Fruit fly (Drosophila melanogaster) whole organism, embryonic: Measurements from ENCODE around the gene Tengl1.

Source experiments
- Atf3 ChIP-seq: fragments of 200-800 bp; sonication (Bioruptor generic); optimal IDR thresholded peaks from 3 replicates; lab custom pipeline; 2016; ENCODE audit warnings: missing biosample characterization, missing genetic modification characterization
- Bdp1 ChIP-seq: fragments of 200-800 bp; sonication (Bioruptor generic); optimal IDR thresholded peaks from 3 replicates; lab custom pipeline; 2016; ENCODE audit warnings: missing biosample characterization, missing genetic modification characterization
- C15 ChIP-seq: fragments of 200-800 bp; sonication (Bioruptor generic); IDR thresholded peaks from 3 replicates; pipeline ENCODE4 v1.3.6; 2022; ENCODE audit warnings: missing biosample characterization, missing genetic modification characterization
- CG10543 ChIP-seq: fragments of 200-800 bp; sonication (Bioruptor generic); optimal IDR thresholded peaks from 3 replicates; lab custom pipeline; 2017; ENCODE audit warnings: missing biosample characterization, mild to moderate bottlenecking, missing genetic modification characterization, moderate library complexity
- CG12104 ChIP-seq: fragments of 200-800 bp; sonication (Bioruptor generic); optimal IDR thresholded peaks from 3 replicates; lab custom pipeline; 2016; ENCODE audit warnings: missing biosample characterization, missing genetic modification characterization
- CG14014 ChIP-seq: fragments of 200-800 bp; sonication (Bioruptor generic); IDR thresholded peaks from 2 replicates; pipeline ENCODE4 v1.3.6; 2022; ENCODE audit warnings: missing biosample characterization, missing genetic modification characterization
- CG14441 ChIP-seq: fragments of 200-800 bp; sonication (Bioruptor generic); IDR thresholded peaks from 2 replicates; pipeline ENCODE4 v1.3.6; 2022; ENCODE audit warnings: missing biosample characterization, missing genetic modification characterization
- CG15011 ChIP-seq: fragments of 200-800 bp; sonication (Bioruptor generic); optimal IDR thresholded peaks from 3 replicates; lab custom pipeline; 2018; ENCODE audit warnings: missing biosample characterization, mild to moderate bottlenecking, missing genetic modification characterization
- CG15269 ChIP-seq: fragments of 200-800 bp; sonication (Bioruptor generic); optimal IDR thresholded peaks from 2 replicates; lab custom pipeline; 2018; ENCODE audit warnings: missing biosample characterization, mild to moderate bottlenecking, missing genetic modification characterization, moderate library complexity
- CG16779 ChIP-seq: fragments of 200-800 bp; sonication (Bioruptor generic); IDR thresholded peaks from 2 replicates; pipeline ENCODE4 v1.3.6; 2022; ENCODE audit warnings: missing biosample characterization, missing genetic modification characterization
- CG17359 ChIP-seq: fragments of 200-800 bp; sonication (Bioruptor generic); optimal IDR thresholded peaks from 3 replicates; lab custom pipeline; 2018; ENCODE audit warnings: missing biosample characterization, mild to moderate bottlenecking, missing genetic modification characterization, moderate library complexity
- CG1792 ChIP-seq: fragments of 200-800 bp; sonication (Bioruptor generic); optimal IDR thresholded peaks from 2 replicates; lab custom pipeline; 2016; ENCODE audit warnings: missing biosample characterization, missing genetic modification characterization
- CG2116 ChIP-seq: fragments of 200-800 bp; sonication (Bioruptor generic); optimal IDR thresholded peaks from 3 replicates; lab custom pipeline; 2018; ENCODE audit warnings: missing biosample characterization, mild to moderate bottlenecking, missing genetic modification characterization
- CG2129 ChIP-seq: fragments of 200-800 bp; sonication (Bioruptor generic); IDR thresholded peaks from 2 replicates; pipeline ENCODE4 v1.3.6; 2022; ENCODE audit warnings: missing biosample characterization, missing genetic modification characterization; ENCODE audit not compliant: partially characterized antibody
- CG30431 ChIP-seq: fragments of 200-800 bp; sonication (Bioruptor generic); optimal IDR thresholded peaks from 2 replicates; lab custom pipeline; 2017; ENCODE audit warnings: missing biosample characterization, missing genetic modification characterization
- CG31365 ChIP-seq: fragments of 200-800 bp; sonication (Bioruptor generic); optimal IDR thresholded peaks from 2 replicates; lab custom pipeline; 2018; ENCODE audit warnings: missing biosample characterization, mild to moderate bottlenecking, missing genetic modification characterization
- CG34376 ChIP-seq: fragments of 200-800 bp; sonication (Bioruptor generic); optimal IDR thresholded peaks from 2 replicates; lab custom pipeline; 2018; ENCODE audit warnings: missing biosample characterization, mild to moderate bottlenecking, missing genetic modification characterization
- CG43689 ChIP-seq: fragments of 200-800 bp; sonication (Bioruptor generic); IDR thresholded peaks from 2 replicates; pipeline ENCODE4 v1.3.6; 2022; ENCODE audit warnings: missing biosample characterization, missing genetic modification characterization
- CG7839 ChIP-seq: fragments of 200-800 bp; sonication (Bioruptor generic); optimal IDR thresholded peaks from 3 replicates; lab custom pipeline; 2018; ENCODE audit warnings: missing biosample characterization, mild to moderate bottlenecking, missing genetic modification characterization, moderate library complexity
- CG8089 ChIP-seq: fragments of 200-800 bp; sonication (Bioruptor generic); optimal IDR thresholded peaks from 3 replicates; lab custom pipeline; 2016; ENCODE audit warnings: missing biosample characterization, missing genetic modification characterization
- CG8478 ChIP-seq: fragments of >200 bp; optimal IDR thresholded peaks from 2 replicates; lab custom pipeline; 2018
- CoRest ChIP-seq: fragments of 200-800 bp; sonication (Bioruptor generic); optimal IDR thresholded peaks from 3 replicates; lab custom pipeline; 2018; ENCODE audit warnings: missing biosample characterization, mild to moderate bottlenecking, missing genetic modification characterization, moderate library complexity
- Dip2 ChIP-seq: fragments of 200-800 bp; sonication (Bioruptor generic); IDR thresholded peaks from 2 replicates; pipeline ENCODE4 v1.3.6; 2022; ENCODE audit warnings: missing biosample characterization, missing genetic modification characterization
- E2f2 ChIP-seq: fragments of 200-800 bp; sonication (Bioruptor generic); IDR thresholded peaks from 2 replicates; pipeline ENCODE4 v1.3.6; 2022; ENCODE audit warnings: missing biosample characterization, missing genetic modification characterization
- Ets97D ChIP-seq: fragments of 200-800 bp; sonication (Bioruptor generic); optimal IDR thresholded peaks from 3 replicates; lab custom pipeline; 2016; ENCODE audit warnings: missing biosample characterization, missing genetic modification characterization
- Hey ChIP-seq: fragments of 200-800 bp; sonication (Bioruptor generic); optimal IDR thresholded peaks from 3 replicates; lab custom pipeline; 2018; ENCODE audit warnings: missing biosample characterization, mild to moderate bottlenecking, missing genetic modification characterization
- Hsf ChIP-seq: fragments of 200-800 bp; sonication (Bioruptor generic); optimal IDR thresholded peaks from 3 replicates; lab custom pipeline; 2016; ENCODE audit warnings: missing biosample characterization, missing genetic modification characterization
- Kr ChIP-seq: fragments of 200-800 bp; sonication (Bioruptor generic); optimal IDR thresholded peaks from 2 replicates; lab custom pipeline; 2017; ENCODE audit warnings: missing biosample characterization, mild to moderate bottlenecking, missing genetic modification characterization
- Lpt ChIP-seq: fragments of >200 bp; optimal IDR thresholded peaks from 2 replicates; lab custom pipeline; 2018; ENCODE audit warnings: missing biosample characterization, missing genetic modification characterization
- MESR4 ChIP-seq: fragments of 200-800 bp; sonication (Bioruptor generic); optimal IDR thresholded peaks from 2 replicates; lab custom pipeline; 2018; ENCODE audit warnings: missing biosample characterization, mild to moderate bottlenecking, missing genetic modification characterization, moderate library complexity
- MTF-1 ChIP-seq: fragments of 200-800 bp; sonication (Bioruptor generic); optimal IDR thresholded peaks from 2 replicates; lab custom pipeline; 2018; ENCODE audit warnings: missing biosample characterization, mild to moderate bottlenecking, missing genetic modification characterization, borderline replicate concordance
- Med ChIP-seq: fragments of 200-800 bp; sonication (Bioruptor generic); peaks from one replicate; lab custom pipeline; 2016; ENCODE audit warnings: missing biosample characterization, missing genetic modification characterization, mild to moderate bottlenecking, inconsistent platforms, moderate library complexity
- Neu2 ChIP-seq: fragments of 200-800 bp; sonication (Bioruptor generic); optimal IDR thresholded peaks from 3 replicates; lab custom pipeline; 2016; ENCODE audit warnings: missing biosample characterization, missing genetic modification characterization, borderline replicate concordance
- NfI ChIP-seq: fragments of 200-800 bp; sonication (Bioruptor generic); optimal IDR thresholded peaks from 3 replicates; lab custom pipeline; 2018; ENCODE audit warnings: missing biosample characterization, mild to moderate bottlenecking, missing genetic modification characterization, moderate library complexity
- Usf ChIP-seq: fragments of 200-800 bp; sonication (Bioruptor generic); optimal IDR thresholded peaks from 2 replicates; lab custom pipeline; 2017; ENCODE audit warnings: missing genotype, missing biosample characterization, missing genetic modification characterization
- Xbp1 ChIP-seq: fragments of 200-800 bp; sonication (Bioruptor generic); optimal IDR thresholded peaks from 3 replicates; lab custom pipeline; 2016; ENCODE audit warnings: missing biosample characterization, mild to moderate bottlenecking, missing genetic modification characterization
- ara ChIP-seq: fragments of 200-800 bp; sonication (Bioruptor generic); IDR thresholded peaks from 2 replicates; pipeline ENCODE4 v1.3.6; 2022; ENCODE audit warnings: missing biosample characterization, missing genetic modification characterization
- bsh ChIP-seq, 2 experiments: fragments of 200-800 bp; sonication (Bioruptor generic); optimal IDR thresholded peaks; 2 replicates each; lab custom pipeline; 2017 to 2018; ENCODE audit warnings: mild to moderate bottlenecking in 2 of 2, missing biosample characterization in 2 of 2, missing genetic modification characterization in 2 of 2, moderate library complexity in 1 of 2
- dimm ChIP-seq: fragments of 200-800 bp; sonication (Bioruptor generic); IDR thresholded peaks from 2 replicates; pipeline ENCODE4 v1.3.6; 2022; ENCODE audit warnings: missing biosample characterization, missing genetic modification characterization
- dmrt11E ChIP-seq: fragments of 200-800 bp; sonication (Bioruptor generic); optimal IDR thresholded peaks from 3 replicates; lab custom pipeline; 2018; ENCODE audit warnings: missing biosample characterization, mild to moderate bottlenecking, missing genetic modification characterization, moderate library complexity
- jing ChIP-seq: fragments of 200-800 bp; sonication (Bioruptor generic); optimal IDR thresholded peaks from 2 replicates; lab custom pipeline; 2018; ENCODE audit warnings: missing biosample characterization, mild to moderate bottlenecking, missing genetic modification characterization
- lilli ChIP-seq: fragments of 200-800 bp; sonication (Bioruptor generic); optimal IDR thresholded peaks from 3 replicates; lab custom pipeline; 2016; ENCODE audit warnings: missing biosample characterization, missing genetic modification characterization
- lov ChIP-seq, 2 experiments: fragments of 200-800 bp in 1 of 2; fragments of >200 bp in 1 of 2; sonication (Bioruptor generic) in 1 of 2; IDR thresholded peaks in 1 of 2; optimal IDR thresholded peaks in 1 of 2; 2 replicates in 1 of 2; 3 replicates in 1 of 2; pipeline versions ENCODE4 v1.3.6 to Lab custom; 2017 to 2022; ENCODE audit warnings: missing biosample characterization in 1 of 2, missing genetic modification characterization in 1 of 2
- odd ChIP-seq: fragments of 200-800 bp; sonication (Bioruptor generic); optimal IDR thresholded peaks from 2 replicates; lab custom pipeline; 2017; ENCODE audit warnings: missing biosample characterization, mild to moderate bottlenecking, missing genetic modification characterization
- onecut ChIP-seq: fragments of 200-800 bp; sonication (Bioruptor generic); IDR thresholded peaks from 2 replicates; pipeline ENCODE4 v1.3.6; 2022; ENCODE audit warnings: missing biosample characterization, missing genetic modification characterization
- pros ChIP-seq: fragments of 200-800 bp; sonication (Bioruptor generic); optimal IDR thresholded peaks from 3 replicates; lab custom pipeline; 2019; ENCODE audit warnings: missing biosample characterization, mild to moderate bottlenecking, missing genetic modification characterization, moderate library complexity
- scrt ChIP-seq: fragments of 200-800 bp; sonication (Bioruptor generic); optimal IDR thresholded peaks from 2 replicates; lab custom pipeline; 2018; ENCODE audit warnings: missing biosample characterization, mild to moderate bottlenecking, missing genetic modification characterization, moderate library complexity
- sug ChIP-seq: fragments of 200-800 bp; optimal IDR thresholded peaks from 2 replicates; lab custom pipeline; 2019; ENCODE audit warnings: missing biosample characterization, mild to moderate bottlenecking, missing genetic modification characterization, moderate library complexity
- tio ChIP-seq: fragments of 200-800 bp; sonication (Bioruptor generic); optimal IDR thresholded peaks from 2 replicates; lab custom pipeline; 2017; ENCODE audit warnings: missing biosample characterization, missing genetic modification characterization, inconsistent platforms
- wor ChIP-seq: fragments of 200-800 bp; sonication (Bioruptor generic); IDR thresholded peaks from 2 replicates; pipeline ENCODE4 v1.3.6; 2022; ENCODE audit warnings: missing biosample characterization, missing genetic modification characterization
- z ChIP-seq: fragments of 200-800 bp; sonication (Bioruptor generic); IDR thresholded peaks from 3 replicates; pipeline ENCODE4 v1.3.6; 2022; ENCODE audit warnings: missing biosample characterization, missing genetic modification characterization

Gene Tengl1

dm6 chr2L:2193357-2193780 is 47.0 kb downstream of the Tengl1 start (continued):
- TF ChIP-seq C15 (GFP tag; lab: Robert Waterston, UW), result no peak
- TF ChIP-seq Usf (GFP tag; lab: Kevin White, UChicago), result no peak
- no peak for TF ChIP-seq Xbp1
- TF ChIP-seq CG15011, result no peak
- no peak for TF ChIP-seq dimm (GFP tag; lab: Robert Waterston, UW)
- peak; percentile 9 for TF ChIP-seq Hsf (GFP tag; lab: Kevin White, UChicago)
- TF ChIP-seq CG17359 (tag; lab: Kevin White, UChicago), result peak; percentile 14
- no peak for TF ChIP-seq ara (GFP tag; lab: Robert Waterston, UW)
- no peak for TF ChIP-seq Kr (GFP tag; lab: Kevin White, UChicago)
- peak; percentile 96 for TF ChIP-seq CG10543 (GFP tag; lab: Kevin White, UChicago)
- no peak for TF ChIP-seq Atf3
- peak; percentile 90 for TF ChIP-seq CG8478 (lab: Kevin White, UChicago)
- TF ChIP-seq NfI (GFP tag; lab: Kevin White, UChicago), result peak; percentile 44
- no peak for TF ChIP-seq CG43689 (GFP tag; lab: Robert Waterston, UW)
- no peak for TF ChIP-seq Neu2 (GFP tag; lab: Kevin White, UChicago)
- peak; percentile 6 for TF ChIP-seq CG12104 (GFP tag; lab: Kevin White, UChicago)
- TF ChIP-seq E2f2, result no peak
- TF ChIP-seq MESR4 (GFP tag; lab: Kevin White, UChicago), result peak; percentile 6
- no peak for TF ChIP-seq CG14014 (GFP tag; lab: Robert Waterston, UW)
- TF ChIP-seq wor, result no peak
- no peak for TF ChIP-seq CG30431 (GFP tag; lab: Kevin White, UChicago)
- TF ChIP-seq odd (GFP tag; lab: Kevin White, UChicago), result peak; percentile 2
- TF ChIP-seq jing (GFP tag; lab: Kevin White, UChicago), result no peak
- peak; percentile 52 for TF ChIP-seq CG31365 (tag; lab: Kevin White, UChicago)
- TF ChIP-seq z (GFP tag; lab: Robert Waterston, UW), result no peak
- no peak for TF ChIP-seq Dip2 (GFP tag; lab: Robert Waterston, UW)
- peak; percentile 20 to 66 for TF ChIP-seq bsh (GFP tag; optimal IDR thresholded peaks at IDR 0.05; lab: Kevin White, UChicago)
- TF ChIP-seq CG2116 (GFP tag; lab: Kevin White, UChicago), result peak; percentile 99
- no peak for TF ChIP-seq lov (optimal IDR thresholded peaks at IDR 0.05; lab: Kevin White, UChicago)
- TF ChIP-seq lov (GFP tag; IDR thresholded peaks at IDR 0.05; lab: Robert Waterston, UW), result no peak
- no peak for TF ChIP-seq CG16779 (GFP tag; lab: Robert Waterston, UW)
- peak; percentile 79 for TF ChIP-seq Ets97D (GFP tag; lab: Kevin White, UChicago)
- TF ChIP-seq scrt (GFP tag; lab: Kevin White, UChicago), result peak; percentile 37
- no peak for TF ChIP-seq Lpt (GFP tag; lab: Kevin White, UChicago)
- TF ChIP-seq MTF-1 (GFP tag; lab: Kevin White, UChicago), result peak; percentile 55
- peak; percentile 79 for TF ChIP-seq pros
- TF ChIP-seq sug, result peak; percentile 82
- TF ChIP-seq CoRest (tag; lab: Kevin White, UChicago), result peak; percentile 52
- no peak for TF ChIP-seq tio (GFP tag; lab: Kevin White, UChicago)
- TF ChIP-seq lilli, result peak; percentile 26
- no peak for TF ChIP-seq CG14441
- peak; percentile 4 for TF ChIP-seq Bdp1 (GFP tag; lab: Kevin White, UChicago)
- peak; percentile 23 for TF ChIP-seq CG7839
- no peak for TF ChIP-seq CG2129 (GFP tag; lab: Robert Waterston, UW)
- peak; percentile 39 for TF ChIP-seq CG8089
- TF ChIP-seq Med (GFP tag; lab: Kevin White, UChicago), result peak; percentile 88
- no peak for TF ChIP-seq CG1792
- TF ChIP-seq Hey (tag; lab: Kevin White, UChicago), result peak; percentile 70
- peak; percentile 84 for TF ChIP-seq CG34376 (GFP tag; lab: Kevin White, UChicago)
- TF ChIP-seq dmrt11E (tag; lab: Kevin White, UChicago), result no peak
- TF ChIP-seq CG15269 (tag; lab: Kevin White, UChicago), result peak; percentile 49
- peak; percentile 53 for TF ChIP-seq onecut (GFP tag; lab: Robert Waterston, UW)
